Fruit fly (Drosophila melanogaster) whole organism, prepupa: ENCODE data around the gene Eig71Ed.

ENCODE experiments used
- CG10631 ChIP-seq: fragments of 200-800 bp; sonication (Bioruptor generic); optimal IDR thresholded peaks from 2 replicates; lab custom pipeline; 2016; ENCODE audit warnings: missing biosample characterization, missing genetic modification characterization
- CG11294 ChIP-seq: fragments of 200-800 bp; sonication (Bioruptor generic); IDR thresholded peaks from 2 replicates; pipeline ENCODE4 v1.3.6; 2022; ENCODE audit warnings: missing biosample characterization, missing genetic modification characterization
- CG11762 ChIP-seq: fragments of 200-800 bp; sonication (Bioruptor generic); optimal IDR thresholded peaks from 3 replicates; lab custom pipeline; 2016; ENCODE audit warnings: missing biosample characterization, missing genetic modification characterization; ENCODE audit not compliant: insufficient read depth
- CG11902 ChIP-seq: fragments of 200-800 bp; sonication (Bioruptor generic); optimal IDR thresholded peaks from 3 replicates; lab custom pipeline; 2016; ENCODE audit warnings: missing biosample characterization, missing genetic modification characterization
- CG15336 ChIP-seq: fragments of 200-800 bp; sonication (Bioruptor generic); IDR thresholded peaks from 2 replicates; pipeline ENCODE4 v1.3.6; 2022; ENCODE audit warnings: missing biosample characterization, missing genetic modification characterization
- CG1621 ChIP-seq: fragments of 200-800 bp; sonication (Bioruptor generic); optimal IDR thresholded peaks from 3 replicates; lab custom pipeline; 2018; ENCODE audit warnings: missing biosample characterization, mild to moderate bottlenecking, missing genetic modification characterization
- CG16779 ChIP-seq: fragments of 200-800 bp; sonication (Bioruptor generic); optimal IDR thresholded peaks from 3 replicates; lab custom pipeline; 2017; ENCODE audit warnings: missing biosample characterization, mild to moderate bottlenecking, missing genetic modification characterization
- CG3032 ChIP-seq: fragments of 200-800 bp; optimal IDR thresholded peaks from 2 replicates; lab custom pipeline; 2019; ENCODE audit warnings: missing biosample characterization, mild to moderate bottlenecking, missing genetic modification characterization, moderate library complexity
- CG34406 ChIP-seq: fragments of 200-800 bp; sonication (Bioruptor generic); optimal IDR thresholded peaks from 3 replicates; lab custom pipeline; 2016; ENCODE audit warnings: missing biosample characterization, missing genetic modification characterization
- CG3919 ChIP-seq: fragments of 200-800 bp; sonication (Bioruptor generic); optimal IDR thresholded peaks from 3 replicates; lab custom pipeline; 2016; ENCODE audit warnings: missing biosample characterization, missing genetic modification characterization
- CG4318 ChIP-seq: fragments of 200-800 bp; sonication (Bioruptor generic); optimal IDR thresholded peaks from 3 replicates; lab custom pipeline; 2017; ENCODE audit warnings: missing biosample characterization, mild to moderate bottlenecking, missing genetic modification characterization
- CG6854 ChIP-seq: fragments of 200-800 bp; sonication (Bioruptor generic); optimal IDR thresholded peaks from 2 replicates; lab custom pipeline; 2017; ENCODE audit warnings: missing biosample characterization, mild to moderate bottlenecking, missing genetic modification characterization
- CG8319 ChIP-seq: fragments of 200-800 bp; sonication (Bioruptor generic); optimal IDR thresholded peaks from 3 replicates; lab custom pipeline; 2016; ENCODE audit warnings: missing biosample characterization, missing genetic modification characterization
- CG8632 ChIP-seq: fragments of 200-800 bp; sonication (Bioruptor generic); optimal IDR thresholded peaks from 3 replicates; lab custom pipeline; 2016; ENCODE audit warnings: missing biosample characterization, missing genetic modification characterization
- Eip78C ChIP-seq: fragments of 200-800 bp; sonication (Bioruptor generic); peaks from one replicate; lab custom pipeline; 2016; ENCODE audit warnings: missing biosample characterization, missing genetic modification characterization
- Eip93F ChIP-seq: fragments of 200-800 bp; sonication (Bioruptor generic); optimal IDR thresholded peaks from 2 replicates; lab custom pipeline; 2016; ENCODE audit warnings: missing biosample characterization, mild to moderate bottlenecking, missing genetic modification characterization
- Ets96B ChIP-seq: fragments of 200-800 bp; optimal IDR thresholded peaks from 2 replicates; lab custom pipeline; 2019; ENCODE audit warnings: missing biosample characterization, mild to moderate bottlenecking, missing genetic modification characterization, moderate library complexity
- Gug ChIP-seq: fragments of 200-800 bp; sonication (Bioruptor generic); IDR thresholded peaks from 2 replicates; pipeline ENCODE4 v1.3.6; 2022; ENCODE audit warnings: missing biosample characterization, missing genetic modification characterization
- Hr39 ChIP-seq: fragments of 200-800 bp; sonication (Bioruptor generic); optimal IDR thresholded peaks from 2 replicates; lab custom pipeline; 2016; ENCODE audit warnings: missing biosample characterization, missing genetic modification characterization
- Hr4 ChIP-seq: fragments of 200-800 bp; sonication (Bioruptor generic); optimal IDR thresholded peaks from 3 replicates; lab custom pipeline; 2016; ENCODE audit warnings: missing biosample characterization, missing genetic modification characterization
- Lpt ChIP-seq: fragments of 200-800 bp; sonication (Bioruptor generic); optimal IDR thresholded peaks from 3 replicates; lab custom pipeline; 2016; ENCODE audit warnings: missing biosample characterization, missing genetic modification characterization
- Met ChIP-seq: fragments of 200-800 bp; sonication (Bioruptor generic); optimal IDR thresholded peaks from 3 replicates; lab custom pipeline; 2016; ENCODE audit warnings: missing biosample characterization, missing genetic modification characterization
- Smox ChIP-seq: fragments of 200-800 bp; sonication (Bioruptor generic); optimal IDR thresholded peaks from 3 replicates; lab custom pipeline; 2016; ENCODE audit warnings: missing biosample characterization, missing genetic modification characterization
- Sox15 ChIP-seq: fragments of 200-800 bp; sonication (Bioruptor generic); optimal IDR thresholded peaks from 3 replicates; lab custom pipeline; 2016; ENCODE audit warnings: missing biosample characterization, missing genetic modification characterization
- cyc ChIP-seq: fragments of 200-800 bp; sonication (Bioruptor generic); optimal IDR thresholded peaks from 3 replicates; lab custom pipeline; 2016; ENCODE audit warnings: missing biosample characterization, missing genetic modification characterization
- dac ChIP-seq: fragments of 200-800 bp; sonication (Bioruptor generic); optimal IDR thresholded peaks from 2 replicates; lab custom pipeline; 2017; ENCODE audit warnings: missing biosample characterization, mild to moderate bottlenecking, missing genetic modification characterization
- dsx ChIP-seq: fragments of 200-800 bp; optimal IDR thresholded peaks from 3 replicates; lab custom pipeline; 2019; ENCODE audit warnings: missing biosample characterization, mild to moderate bottlenecking, missing genetic modification characterization, moderate library complexity; ENCODE audit not compliant: poor library complexity, severe bottlenecking
- eg ChIP-seq: fragments of 200-800 bp; sonication (Bioruptor generic); IDR thresholded peaks from 3 replicates; pipeline ENCODE4 v1.3.6; 2022; ENCODE audit warnings: missing biosample characterization, missing genetic modification characterization
- esn ChIP-seq: fragments of 200-800 bp; sonication (Bioruptor generic); optimal IDR thresholded peaks from 2 replicates; lab custom pipeline; 2016; ENCODE audit warnings: missing biosample characterization, mild to moderate bottlenecking, missing genetic modification characterization, moderate library complexity
- fd59A ChIP-seq: fragments of 200-800 bp; sonication (Bioruptor generic); optimal IDR thresholded peaks from 2 replicates; lab custom pipeline; 2017; ENCODE audit warnings: missing biosample characterization, mild to moderate bottlenecking, missing genetic modification characterization, missing genetic modification reagents
- fkh ChIP-seq: fragments of 200-800 bp; sonication (Bioruptor generic); optimal IDR thresholded peaks from 3 replicates; lab custom pipeline; 2017; ENCODE audit warnings: missing biosample characterization, mild to moderate bottlenecking, missing genetic modification characterization, moderate library complexity
- lz ChIP-seq: fragments of 200-800 bp; sonication (Bioruptor generic); optimal IDR thresholded peaks from 3 replicates; lab custom pipeline; 2016; ENCODE audit warnings: missing biosample characterization, missing genetic modification characterization
- net ChIP-seq: fragments of 200-800 bp; sonication (Bioruptor generic); optimal IDR thresholded peaks from 3 replicates; lab custom pipeline; 2016; ENCODE audit warnings: missing biosample characterization, missing genetic modification characterization
- pdm3 ChIP-seq: fragments of 200-800 bp; sonication (Bioruptor generic); optimal IDR thresholded peaks from 3 replicates; lab custom pipeline; 2016; ENCODE audit warnings: missing biosample characterization, missing genetic modification characterization
- ss ChIP-seq, 2 experiments: fragments of 200-800 bp; sonication (Bioruptor generic); optimal IDR thresholded peaks; 2 replicates in 1 of 2; 3 replicates in 1 of 2; lab custom pipeline; 2017 to 2018; ENCODE audit warnings: mild to moderate bottlenecking in 2 of 2, missing biosample characterization in 2 of 2, missing genetic modification characterization in 2 of 2, moderate library complexity in 1 of 2
- svp ChIP-seq: fragments of 200-800 bp; sonication (Bioruptor generic); peaks from one replicate; lab custom pipeline; 2016; ENCODE audit warnings: missing biosample characterization, missing genetic modification characterization
- vri ChIP-seq: fragments of 200-800 bp; sonication (Bioruptor generic); optimal IDR thresholded peaks from 3 replicates; lab custom pipeline; 2016; ENCODE audit warnings: missing biosample characterization, mild to moderate bottlenecking, missing genetic modification characterization

Gene Eig71Ed

dm6 chr3L:15690711-15691591 is 38.6 kb downstream of the Eig71Ed start:
- TF ChIP-seq CG8319 (GFP tag; lab: Kevin White, UChicago) (no peak), dsx (no peak), vri (GFP tag; lab: Kevin White, UChicago) (no peak), Ets96B (tag; lab: Kevin White, UChicago) (no peak), Lpt (GFP tag; lab: Kevin White, UChicago) (no peak), Sox15 (GFP tag; lab: Kevin White, UChicago) (no peak), esn (GFP tag; lab: Kevin White, UChicago) (no peak), svp (GFP tag; lab: Kevin White, UChicago) (peak; percentile 77), fkh (GFP tag; lab: Kevin White, UChicago) (peak; percentile 60), Met (GFP tag; lab: Kevin White, UChicago) (peak; percentile 68), CG3919 (GFP tag; lab: Kevin White, UChicago) (no peak), lz (GFP tag; lab: Kevin White, UChicago) (no peak), CG11902 (GFP tag; lab: Kevin White, UChicago) (no peak), cyc (peak; percentile 18), CG34406 (GFP tag; lab: Kevin White, UChicago) (no peak), Eip93F (no peak)

DNA sequence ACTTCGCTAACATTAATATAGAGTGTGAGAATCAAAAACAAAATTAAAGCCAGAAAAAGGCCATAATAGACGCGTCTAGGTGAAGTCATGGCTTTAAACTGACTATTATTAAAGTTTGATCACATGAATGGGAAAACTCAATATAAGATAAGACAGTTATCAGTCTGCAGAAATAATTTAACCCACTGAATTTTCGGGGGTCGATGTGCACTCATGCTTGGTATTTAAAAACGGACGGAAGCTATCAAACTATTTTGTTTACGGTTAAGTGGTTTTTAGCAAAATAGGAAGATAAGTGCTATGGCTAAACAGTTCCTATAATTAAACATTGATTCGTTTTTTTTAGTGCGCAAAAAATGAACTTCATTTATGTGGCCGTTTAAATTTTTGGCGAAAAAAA is 39.6 kb downstream of the Eig71Ed start, which contains the start of gene CG34451:
CG34451 (minus strand) TSS at position 101 of the 400 bp plus-strand sequence.
- TF ChIP-seq fd59A (GFP tag; lab: Kevin White, UChicago) (no peak), CG8319 (GFP tag; lab: Kevin White, UChicago) (no peak), CG10631 (GFP tag; lab: Kevin White, UChicago) (no peak), dac (no peak), CG15336 (GFP tag; lab: Robert Waterston, UW) (no peak), Eip93F (no peak), CG11294 (GFP tag; lab: Robert Waterston, UW) (no peak), CG6854 (GFP tag; lab: Kevin White, UChicago) (no peak), pdm3 (GFP tag; lab: Kevin White, UChicago) (no peak), lz (GFP tag; lab: Kevin White, UChicago) (no peak), Gug (GFP tag; lab: Robert Waterston, UW) (no peak)

DNA sequence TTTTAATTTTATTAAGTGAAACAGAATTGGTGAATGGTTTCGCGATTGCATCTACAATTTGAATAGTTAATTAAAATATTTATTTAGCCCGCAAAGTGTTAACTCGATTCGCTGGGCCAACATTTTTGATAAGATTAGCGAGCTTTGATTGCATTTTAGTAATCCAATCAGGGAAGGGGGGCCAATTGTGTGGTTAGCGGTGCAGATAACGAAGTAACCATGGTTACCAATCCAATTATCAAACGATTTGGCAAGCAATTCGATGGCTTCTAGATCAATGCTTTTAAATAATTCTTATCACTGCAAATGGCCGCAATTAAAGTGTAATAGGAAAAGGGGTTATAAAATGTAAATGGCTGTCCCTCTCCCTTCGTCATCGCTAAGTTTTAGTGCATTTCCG is 40.1 kb downstream of the Eig71Ed start:
- TF ChIP-seq Eip93F (no peak), ss (GFP tag; optimal IDR thresholded peaks at IDR 0.05; lab: Kevin White, UChicago) (no peak), CG4318 (GFP tag; lab: Kevin White, UChicago) (no peak), esn (GFP tag; lab: Kevin White, UChicago) (no peak), CG3032 (no peak), CG1621 (tag; lab: Kevin White, UChicago) (no peak), CG11762 (GFP tag; lab: Kevin White, UChicago) (no peak), eg (GFP tag; lab: Robert Waterston, UW) (no peak), dac (no peak), Hr4 (no peak), Hr39 (GFP tag; lab: Kevin White, UChicago) (no peak), CG16779 (tag; lab: Kevin White, UChicago) (no peak), net (GFP tag; lab: Kevin White, UChicago) (no peak), vri (GFP tag; lab: Kevin White, UChicago) (no peak), fd59A (GFP tag; lab: Kevin White, UChicago) (no peak), Eip78C (GFP tag; lab: Kevin White, UChicago) (no peak), Smox (GFP tag; lab: Kevin White, UChicago) (no peak), dsx (no peak), CG8632 (GFP tag; lab: Kevin White, UChicago) (no peak), Ets96B (tag; lab: Kevin White, UChicago) (no peak)
